Worm (Caenorhabditis elegans) whole organism, dauer: ENCODE measurements around the gene F45E10.2.

Source experiments
- unc-62 ChIP-seq: sonication (generic microtip); optimal IDR thresholded peaks from 2 replicates; lab custom pipeline; 2017; ENCODE audit warnings: missing biosample characterization, missing genetic modification reagents, missing genetic modification characterization

Gene F45E10.2

DNA sequence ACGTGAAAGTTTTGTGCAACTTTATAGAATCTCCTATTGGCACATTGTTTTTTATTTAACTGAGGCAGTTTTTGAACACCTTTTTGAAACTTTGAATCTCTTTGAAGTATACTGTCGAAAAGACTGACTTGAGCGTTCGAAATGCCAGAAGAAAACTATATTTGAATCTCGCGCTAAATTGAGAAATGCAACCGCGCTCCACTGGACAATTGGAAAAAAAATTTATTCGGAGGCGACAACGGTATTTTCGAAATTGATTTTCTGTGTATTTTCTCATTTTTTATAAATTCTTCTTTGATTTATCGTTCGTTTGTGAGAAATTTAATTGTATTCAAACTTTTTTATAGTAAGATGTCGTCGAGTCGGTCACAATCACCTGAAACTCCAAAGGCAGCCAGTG is 33.1 kb downstream of the F45E10.2 start, which contains the start of gene let-858:
Gene let-858, plus strand, starts transcription at position 348 of the 400 bp plus-strand sequence.
- TF ChIP-seq unc-62 (GFP tag; lab: Kevin White, UChicago) = no peak

- TF ChIP-seq unc-62 (GFP tag; lab: Kevin White, UChicago) = no peak
These were observed 34.4 kb downstream of the F45E10.2 start for ce11 chrII:11020707-11021106.

ce11 chrII:11016884-11017283 is 38.2 kb downstream of the F45E10.2 start:
- TF ChIP-seq unc-62 (GFP tag; lab: Kevin White, UChicago) = no peak

DNA sequence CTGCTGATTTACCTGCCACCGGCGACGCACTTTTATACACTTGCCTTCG is 38.5 kb downstream of the F45E10.2 start, which contains the start of gene ram-2:
Gene ram-2, minus strand, starts transcription at position 47 of the 49 bp plus-strand sequence.
- no peak for TF ChIP-seq unc-62 (GFP tag; lab: Kevin White, UChicago)

DNA sequence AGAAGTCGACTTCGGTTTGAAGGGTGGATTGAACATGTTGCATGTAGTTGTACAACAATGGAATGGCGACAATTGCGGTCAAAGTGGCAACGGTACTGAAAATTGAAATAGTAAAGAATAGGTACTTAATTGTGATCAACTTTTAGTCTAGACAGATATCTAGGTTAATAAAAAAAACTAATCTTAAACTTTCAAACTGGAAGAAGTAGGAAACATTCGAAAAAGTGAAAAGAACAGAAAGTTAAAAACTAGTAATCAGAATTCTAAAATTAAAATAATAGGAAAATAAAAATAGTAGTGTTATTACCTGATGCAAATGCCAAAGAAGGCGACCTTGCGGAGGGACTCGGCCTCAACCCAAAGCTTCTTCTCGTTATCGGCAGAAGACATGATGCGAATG is 38.7 kb downstream of the F45E10.2 start:
- no peak for TF ChIP-seq unc-62 (GFP tag; lab: Kevin White, UChicago)

DNA sequence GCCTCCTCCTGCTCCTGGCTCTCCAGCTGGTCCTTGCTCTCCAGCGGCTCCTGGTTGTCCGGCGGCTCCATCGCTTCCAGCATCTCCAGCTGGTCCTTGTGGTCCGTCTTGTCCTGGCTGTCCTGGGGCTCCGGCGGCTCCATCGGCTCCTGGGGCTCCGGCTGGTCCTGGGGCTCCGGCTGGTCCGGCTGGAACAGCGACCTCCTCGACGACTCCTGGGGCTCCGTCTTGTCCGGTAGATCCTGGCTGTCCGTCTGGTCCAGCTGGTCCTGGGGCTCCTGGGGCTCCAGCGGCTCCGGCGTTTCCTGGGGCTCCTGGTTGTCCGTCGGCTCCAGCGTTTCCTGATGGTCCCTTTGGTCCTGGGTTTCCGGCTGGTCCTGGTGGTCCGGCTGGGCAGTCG is 39.4 kb downstream of the F45E10.2 start:
- no peak for TF ChIP-seq unc-62 (GFP tag; lab: Kevin White, UChicago)

- TF ChIP-seq unc-62 (GFP tag; lab: Kevin White, UChicago) = no peak
These were observed 39.9 kb downstream of the F45E10.2 start for ce11 chrII:11015210-11015609.

DNA sequence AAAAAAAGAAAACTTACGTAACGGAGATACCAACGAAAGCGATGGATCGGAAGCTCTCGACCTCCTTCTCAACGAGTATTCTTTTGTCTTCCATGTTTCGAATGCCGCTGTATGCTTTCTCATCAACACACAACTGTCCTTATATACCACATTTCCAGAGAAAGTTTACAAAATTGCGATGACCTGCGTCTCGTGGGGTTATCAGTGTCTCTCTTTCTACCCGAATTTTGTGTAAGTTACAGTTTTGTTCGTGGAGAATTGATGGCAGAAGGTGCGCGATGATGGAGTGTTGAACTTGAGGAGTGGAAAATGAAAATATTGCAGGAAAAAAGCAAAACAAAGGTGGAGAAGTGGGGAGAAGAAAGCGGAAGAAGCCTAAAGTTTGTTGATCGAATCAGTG is 41.5 kb downstream of the F45E10.2 start, which contains the start of gene col-81:
Gene col-81, minus strand, starts transcription at position 101 of the 400 bp plus-strand sequence.
- TF ChIP-seq unc-62 (GFP tag; lab: Kevin White, UChicago) = no peak

ce11 chrII:11012532-11013179 is 42.5 kb downstream of the F45E10.2 start:
- TF ChIP-seq unc-62 (GFP tag; lab: Kevin White, UChicago) = no peak

- no peak for TF ChIP-seq unc-62 (GFP tag; lab: Kevin White, UChicago)
These were observed 44.2 kb downstream of the F45E10.2 start for ce11 chrII:11010914-11011313.

DNA sequence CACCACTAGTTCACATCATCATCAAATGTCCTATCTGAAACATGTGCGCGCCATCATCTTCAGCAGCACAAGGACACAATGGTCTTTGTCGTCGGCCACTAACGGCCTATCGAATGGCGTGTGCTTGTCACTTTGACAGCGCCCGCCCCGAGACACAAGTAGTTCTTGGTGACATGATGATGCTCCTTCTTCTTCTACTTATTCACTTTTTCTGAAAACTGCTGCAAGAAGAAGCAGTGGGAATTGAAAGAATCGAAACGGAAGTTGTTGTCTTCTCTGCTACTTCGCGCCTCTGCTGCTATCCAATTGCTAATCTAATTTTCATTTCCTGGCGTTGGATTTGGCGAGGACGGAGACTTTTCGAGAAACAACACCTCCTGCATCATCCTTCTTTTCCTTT is 50.7 kb downstream of the F45E10.2 start:
- TF ChIP-seq unc-62 (GFP tag; lab: Kevin White, UChicago) = no peak
